Worm (Caenorhabditis elegans): ENCODE results near the gene rab-33.

- TF ChIP-seq ztf-23 (GFP tag; IDR thresholded peaks at IDR 0.05), result no peak
- TF ChIP-seq flt-1 (GFP tag; IDR thresholded peaks at IDR 0.05), result no peak
- no peak for TF ChIP-seq tab-1 (GFP tag; IDR thresholded peaks at IDR 0.05)
- TF ChIP-seq med-1 (GFP tag; optimal IDR thresholded peaks at IDR 0.05; ENCODE audit: insufficient read depth), result no peak
Measured at ce11 chrIII:10481988-10482387, 21.7 kb downstream of the rab-33 start, which contains the start of gene D2045.8.

Measured in whole organism, midembryonic.